Worm (Caenorhabditis elegans): ENCODE results near the gene frpr-14.

frpr-14 gene

DNA sequence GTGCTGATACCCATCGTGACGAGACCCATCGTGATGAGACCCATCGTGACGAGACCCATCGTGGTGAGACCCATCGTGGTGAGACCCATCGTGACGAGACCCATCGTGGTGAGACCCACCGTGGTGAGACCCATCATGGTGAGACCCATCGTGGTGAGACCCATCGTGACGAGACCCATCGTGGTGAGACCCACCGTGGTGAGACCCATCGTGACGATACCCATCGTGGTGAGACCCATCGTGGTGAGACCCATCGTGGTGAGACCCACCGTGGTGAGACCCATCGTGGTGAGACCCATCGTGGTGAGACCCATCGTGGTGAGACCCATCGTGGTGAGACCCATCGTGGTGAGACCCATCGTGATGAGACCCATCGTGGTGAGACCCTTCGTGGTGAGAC lies 47.7 kb downstream of the frpr-14 start:
- TF ChIP-seq egl-43 (GFP tag; IDR thresholded peaks at IDR 0.05) (peak; percentile 59; the same call in 1 of the 2 replicates), set-16 (GFP tag; IDR thresholded peaks at IDR 0.05) (peak; percentile 73), dmd-8 (GFP tag; IDR thresholded peaks at IDR 0.05) (peak; percentile 44; the same call in 1 of the 2 replicates), saeg-2 (GFP tag; IDR thresholded peaks at IDR 0.05) (0 out of 2 replicates have a peak, but pooled peaks have one; percentile 33), D1046.2 (GFP tag; IDR thresholded peaks at IDR 0.05) (0 out of 2 replicates have a peak, but pooled peaks have one; percentile 12), ceh-44 (GFP tag; IDR thresholded peaks at IDR 0.05) (0 out of 2 replicates have a peak, but pooled peaks have one; percentile 13), lim-7 (GFP tag; IDR thresholded peaks at IDR 0.05) (peak; percentile 42; the same call in 1 of the 2 replicates)

DNA sequence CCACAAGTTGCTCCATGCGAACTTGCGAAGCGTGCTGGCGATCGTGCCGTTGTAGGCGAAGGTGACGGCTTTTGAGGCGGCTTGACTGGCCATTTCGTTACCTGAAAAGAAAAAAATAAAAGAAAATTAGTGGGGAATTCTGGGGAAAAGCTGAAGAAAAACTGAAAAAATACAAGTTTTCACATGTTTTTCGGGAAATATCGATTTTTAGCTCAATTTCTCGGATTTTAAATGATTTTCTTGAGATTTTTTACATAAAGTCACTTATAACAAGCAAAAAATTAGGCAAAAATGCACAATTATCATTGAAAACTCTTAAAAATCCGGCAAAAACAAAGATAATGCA lies 50.2 kb downstream of the frpr-14 start, which contains the start of gene T02H6.11:
T02H6.11 (minus strand) TSS at position 101 of the 346 bp plus-strand sequence.
- TF ChIP-seq lin-38 (GFP tag; IDR thresholded peaks at IDR 0.05) (no peak), mdt-29 (GFP tag; IDR thresholded peaks at IDR 0.05) (no peak), Y48G9A.11 (GFP tag; IDR thresholded peaks at IDR 0.05) (no peak), hlh-30 (tag; optimal IDR thresholded peaks at IDR 0.05; ENCODE audit: insufficient read depth) (no peak), tag-97 (GFP tag; IDR thresholded peaks at IDR 0.05) (no peak), Y5F2A.4 (GFP tag; optimal IDR thresholded peaks at IDR 0.05) (no peak), nhr-77 (tag; optimal IDR thresholded peaks at IDR 0.05) (no peak), nhr-41 (GFP tag; IDR thresholded peaks at IDR 0.05) (no peak), fkh-10 (GFP tag; optimal IDR thresholded peaks at IDR 0.05) (no peak), pha-4 (GFP tag; IDR thresholded peaks at IDR 0.05) (no peak), pha-4 (tag; optimal IDR thresholded peaks at IDR 0.05) (no peak), arid-1 (GFP tag; conservative IDR thresholded peaks at IDR 0.05) (no peak), unc-62 (GFP tag; optimal IDR thresholded peaks at IDR 0.05 in 1 of 2) (no peak), unc-62 (tag; optimal IDR thresholded peaks at IDR 0.05) (no peak), gei-8 (GFP tag; optimal IDR thresholded peaks at IDR 0.05) (no peak), lin-29 (GFP tag; IDR thresholded peaks at IDR 0.05) (no peak), saeg-2 (GFP tag; IDR thresholded peaks at IDR 0.05) (no peak), nhr-48 (tag; optimal IDR thresholded peaks at IDR 0.05) (no peak), F26F4.8 (GFP tag; conservative IDR thresholded peaks at IDR 0.05) (no peak), daf-19 (GFP tag; conservative IDR thresholded peaks at IDR 0.05) (no peak)

- no peak for TF ChIP-seq mdt-29 (GFP tag; IDR thresholded peaks at IDR 0.05)
- TF ChIP-seq zfp-3 (GFP tag; conservative IDR thresholded peaks at IDR 0.05) = no peak
- TF ChIP-seq T20F7.1 (GFP tag; optimal IDR thresholded peaks at IDR 0.05) = peak; percentile 93
- TF ChIP-seq Y48G9A.11 (GFP tag; IDR thresholded peaks at IDR 0.05) = 0 out of 2 replicates have a peak, but pooled peaks have one; percentile 19
- no peak for TF ChIP-seq daf-16 (GFP tag; optimal IDR thresholded peaks at IDR 0.05)
- TF ChIP-seq daf-16 (tag; optimal IDR thresholded peaks at IDR 0.05) = peak; percentile 3
These were observed 50.8 kb downstream of the frpr-14 start, which contains the start of gene thoc-1 for ce11 chrII:701371-702139. Gene thoc-1, plus strand, starts transcription at chrII:702107.

Data from whole organism, L4 larva.